Fruit fly (Drosophila melanogaster): ENCODE data around the gene nej.

nej gene

dm6 chrX:9664426-9664825 is 22.4 kb downstream of the nej start (continued):
- TF ChIP-seq Sox102F (GFP tag; optimal IDR thresholded peaks at IDR 0.05) (peak; percentile 21), CG6808 (GFP tag; optimal IDR thresholded peaks at IDR 0.05) (no peak), vri (GFP tag; optimal IDR thresholded peaks at IDR 0.05) (peak; percentile 38), cyc (GFP tag; optimal IDR thresholded peaks at IDR 0.05) (peak; percentile 22), Eip93F (GFP tag; optimal IDR thresholded peaks at IDR 0.05) (no peak), CG16779 (tag; optimal IDR thresholded peaks at IDR 0.05) (no peak), esn (GFP tag; optimal IDR thresholded peaks at IDR 0.05) (peak; percentile 59), CG1621 (tag; optimal IDR thresholded peaks at IDR 0.05) (no peak), CG8319 (GFP tag; optimal IDR thresholded peaks at IDR 0.05) (no peak), svp (GFP tag) (no peak), CG31627 (GFP tag; optimal IDR thresholded peaks at IDR 0.05) (peak; percentile 37), salr (GFP tag; optimal IDR thresholded peaks at IDR 0.05) (no peak), CG3032 (tag; optimal IDR thresholded peaks at IDR 0.05) (no peak), Blimp-1 (GFP tag; optimal IDR thresholded peaks at IDR 0.05) (no peak), CG6854 (GFP tag; optimal IDR thresholded peaks at IDR 0.05) (no peak), Ets21C (GFP tag; optimal IDR thresholded peaks at IDR 0.05) (no peak), CG10669 (GFP tag; optimal IDR thresholded peaks at IDR 0.05) (no peak), dac (GFP tag; optimal IDR thresholded peaks at IDR 0.05) (no peak), Gug (GFP tag; IDR thresholded peaks at IDR 0.05) (no peak), lz (GFP tag; optimal IDR thresholded peaks at IDR 0.05) (peak; percentile 20), CG9139 (GFP tag; optimal IDR thresholded peaks at IDR 0.05) (no peak), net (GFP tag; optimal IDR thresholded peaks at IDR 0.05) (no peak), CG8119 (GFP tag; IDR thresholded peaks at IDR 0.05) (peak; percentile 46; the same call in 2 of the 3 replicates), achi (GFP tag; optimal IDR thresholded peaks at IDR 0.05) (peak; percentile 20)

dm6 chrX:9663666-9664065 is 23.2 kb downstream of the nej start:
- no peak for TF ChIP-seq CG9139 (GFP tag; optimal IDR thresholded peaks at IDR 0.05)
- no peak for TF ChIP-seq achi (GFP tag; optimal IDR thresholded peaks at IDR 0.05)
- TF ChIP-seq CG1621 (tag; optimal IDR thresholded peaks at IDR 0.05): no peak
- TF ChIP-seq Eip75B (GFP tag; optimal IDR thresholded peaks at IDR 0.05): no peak

- TF ChIP-seq vri (GFP tag; optimal IDR thresholded peaks at IDR 0.05) (peak; percentile 86), CG11762 (GFP tag; optimal IDR thresholded peaks at IDR 0.05; ENCODE audit: insufficient read depth) (no peak), Eip93F (GFP tag; optimal IDR thresholded peaks at IDR 0.05) (peak; percentile 23)
Observed at dm6 chrX:9662797-9663316, 24.0 kb downstream of the nej start, which contains the start of gene CG3106. Gene CG3106 (minus strand): TSS chrX:9662903.

- TF ChIP-seq Eip78C (GFP tag): peak; percentile 3
- TF ChIP-seq svp (GFP tag): peak; percentile 62
- no peak for TF ChIP-seq net (GFP tag; optimal IDR thresholded peaks at IDR 0.05)
Observed at dm6 chrX:9661491-9661890, 25.4 kb downstream of the nej start.

- TF ChIP-seq Ets96B (tag; optimal IDR thresholded peaks at IDR 0.05) (no peak), Eip93F (GFP tag; optimal IDR thresholded peaks at IDR 0.05) (no peak), Lpt (GFP tag; optimal IDR thresholded peaks at IDR 0.05) (no peak), dsx (GFP tag; optimal IDR thresholded peaks at IDR 0.05; ENCODE audit: poor library complexity, severe bottlenecking) (no peak), topi (GFP tag; optimal IDR thresholded peaks at IDR 0.05) (peak; percentile 38), acj6 (GFP tag; optimal IDR thresholded peaks at IDR 0.05) (peak; percentile 41), Eip75B (GFP tag; optimal IDR thresholded peaks at IDR 0.05) (peak; percentile 50), CG6854 (GFP tag; optimal IDR thresholded peaks at IDR 0.05) (no peak), lz (GFP tag; optimal IDR thresholded peaks at IDR 0.05) (peak; percentile 71), CG3919 (GFP tag; optimal IDR thresholded peaks at IDR 0.05) (peak; percentile 50), fd59A (GFP tag; optimal IDR thresholded peaks at IDR 0.05) (no peak), CG6808 (GFP tag; optimal IDR thresholded peaks at IDR 0.05) (peak; percentile 14), CG11902 (GFP tag; optimal IDR thresholded peaks at IDR 0.05) (no peak), Ets21C (GFP tag; optimal IDR thresholded peaks at IDR 0.05) (peak; percentile 27), CG11294 (GFP tag; IDR thresholded peaks at IDR 0.05) (no peak), fd85E (GFP tag; optimal IDR thresholded peaks at IDR 0.05) (no peak), CG4318 (GFP tag; optimal IDR thresholded peaks at IDR 0.05) (no peak), OdsH (GFP tag; optimal IDR thresholded peaks at IDR 0.05) (no peak), CG34406 (GFP tag; optimal IDR thresholded peaks at IDR 0.05) (peak; percentile 0), Blimp-1 (GFP tag; optimal IDR thresholded peaks at IDR 0.05) (no peak), Eip78C (GFP tag) (peak; percentile 71), achi (GFP tag; optimal IDR thresholded peaks at IDR 0.05) (peak; percentile 28), Smox (GFP tag; optimal IDR thresholded peaks at IDR 0.05) (peak; percentile 33), spab (GFP tag; optimal IDR thresholded peaks at IDR 0.05) (no peak), CG3032 (tag; optimal IDR thresholded peaks at IDR 0.05) (peak; percentile 42), net (GFP tag; optimal IDR thresholded peaks at IDR 0.05) (no peak)
Observed at dm6 chrX:9658865-9659339, 28.0 kb downstream of the nej start, which contains the start of gene Ptpmeg2. Gene Ptpmeg2 (minus strand): TSS chrX:9659145.

Data from whole organism, prepupa.